Fruit fly (Drosophila melanogaster) whole organism, embryonic: ENCODE data around the gene RpL8.

Experiments
- Abd-B ChIP-seq: fragments of 200-800 bp; sonication (Bioruptor generic); optimal IDR thresholded peaks from 2 replicates; lab custom pipeline; 2018; ENCODE audit warnings: missing biosample characterization, mild to moderate bottlenecking, missing genetic modification characterization, moderate library complexity
- Asciz ChIP-seq: fragments of 200-800 bp; sonication (Bioruptor generic); optimal IDR thresholded peaks from 2 replicates; lab custom pipeline; 2017; ENCODE audit warnings: missing biosample characterization, mild to moderate bottlenecking, missing genetic modification characterization, missing genetic modification reagents
- Atf-2 ChIP-seq: fragments of 200-800 bp; sonication (Bioruptor generic); optimal IDR thresholded peaks from 2 replicates; lab custom pipeline; 2016; ENCODE audit warnings: missing biosample characterization, missing genetic modification characterization
- BEAF-32 ChIP-seq: fragments of 200-800 bp; sonication (Bioruptor generic); optimal IDR thresholded peaks from 3 replicates; lab custom pipeline; 2017; ENCODE audit warnings: missing biosample characterization, missing genetic modification characterization, mild to moderate bottlenecking, moderate library complexity, missing genetic modification reagents
- Bgb ChIP-seq: fragments of 200-800 bp; sonication (Bioruptor generic); IDR thresholded peaks from 2 replicates; pipeline ENCODE4 v1.3.6; 2022; ENCODE audit warnings: missing biosample characterization, missing genetic modification characterization; ENCODE audit not compliant: partially characterized antibody
- BtbVII ChIP-seq: fragments of 200-800 bp; sonication (Bioruptor generic); optimal IDR thresholded peaks from 3 replicates; lab custom pipeline; 2017; ENCODE audit warnings: missing biosample characterization, mild to moderate bottlenecking, missing genetic modification characterization
- CG12942 ChIP-seq: fragments of 200-800 bp; sonication (Bioruptor generic); optimal IDR thresholded peaks from 3 replicates; lab custom pipeline; 2016; ENCODE audit warnings: missing biosample characterization, missing genetic modification characterization
- CG1603 ChIP-seq: fragments of 200-800 bp; sonication (Bioruptor generic); optimal IDR thresholded peaks from 2 replicates; lab custom pipeline; 2019; ENCODE audit warnings: missing biosample characterization, mild to moderate bottlenecking, missing genetic modification characterization, moderate library complexity
- CG16779 ChIP-seq: fragments of 200-800 bp; sonication (Bioruptor generic); IDR thresholded peaks from 2 replicates; pipeline ENCODE4 v1.3.6; 2022; ENCODE audit warnings: missing biosample characterization, missing genetic modification characterization
- CG17568 ChIP-seq: fragments of 200-800 bp; sonication (Bioruptor generic); optimal IDR thresholded peaks from 2 replicates; lab custom pipeline; 2018; ENCODE audit warnings: missing biosample characterization, mild to moderate bottlenecking, missing genetic modification characterization, moderate library complexity
- CG17612 ChIP-seq: fragments of 200-800 bp; sonication (Bioruptor generic); IDR thresholded peaks from 2 replicates; pipeline ENCODE4 v1.3.6; 2022; ENCODE audit warnings: missing biosample characterization, missing genetic modification characterization
- CG18476 ChIP-seq: fragments of 200-800 bp; sonication (Bioruptor generic); optimal IDR thresholded peaks from 2 replicates; lab custom pipeline; 2016; ENCODE audit warnings: missing biosample characterization, mild to moderate bottlenecking, missing genetic modification characterization
- CG2129 ChIP-seq: fragments of 200-800 bp; sonication (Bioruptor generic); IDR thresholded peaks from 2 replicates; pipeline ENCODE4 v1.3.6; 2022; ENCODE audit warnings: missing biosample characterization, missing genetic modification characterization; ENCODE audit not compliant: partially characterized antibody
- CG2889 ChIP-seq: fragments of 200-800 bp; sonication (Bioruptor generic); IDR thresholded peaks from 3 replicates; pipeline ENCODE4 v1.3.6; 2022; ENCODE audit warnings: missing biosample characterization, missing genetic modification characterization
- CG4707 ChIP-seq: fragments of 200-800 bp; sonication (Bioruptor generic); optimal IDR thresholded peaks from 2 replicates; lab custom pipeline; 2018; ENCODE audit warnings: missing biosample characterization, mild to moderate bottlenecking, missing genetic modification characterization, moderate library complexity
- CG5180 ChIP-seq: fragments of 200-800 bp; sonication (Bioruptor generic); optimal IDR thresholded peaks from 3 replicates; lab custom pipeline; 2017; ENCODE audit warnings: missing biosample characterization, missing genetic modification characterization, mild to moderate bottlenecking, moderate library complexity, missing genetic modification reagents
- CG6254 ChIP-seq: fragments of 200-800 bp; sonication (Bioruptor generic); optimal IDR thresholded peaks from 3 replicates; lab custom pipeline; 2017; ENCODE audit warnings: mild to moderate bottlenecking, missing biosample characterization, missing genetic modification reagents, missing genetic modification characterization
- CG6683 ChIP-seq: fragments of 200-800 bp; sonication (Bioruptor generic); optimal IDR thresholded peaks from 2 replicates; lab custom pipeline; 2017; ENCODE audit warnings: missing biosample characterization, mild to moderate bottlenecking, missing genetic modification characterization, missing genetic modification reagents
- CG6854 ChIP-seq: fragments of 200-800 bp; sonication (Bioruptor generic); optimal IDR thresholded peaks from 3 replicates; lab custom pipeline; 2017; ENCODE audit warnings: missing biosample characterization, mild to moderate bottlenecking, missing genetic modification characterization
- CG8478 ChIP-seq: fragments of >200 bp; optimal IDR thresholded peaks from 2 replicates; lab custom pipeline; 2018
- CrebB ChIP-seq: fragments of 200-800 bp; sonication (Bioruptor generic); optimal IDR thresholded peaks from 3 replicates; lab custom pipeline; 2018; ENCODE audit warnings: missing biosample characterization, mild to moderate bottlenecking, missing genetic modification characterization
- Drgx ChIP-seq: fragments of 200-800 bp; sonication (Bioruptor generic); IDR thresholded peaks from 2 replicates; pipeline ENCODE4 v1.3.6; 2022; ENCODE audit warnings: missing biosample characterization, missing genetic modification characterization
- Hr3 ChIP-seq: fragments of 200-800 bp; sonication (Bioruptor generic); optimal IDR thresholded peaks from 3 replicates; lab custom pipeline; 2016; ENCODE audit warnings: missing biosample characterization, missing genetic modification characterization
- PHDP ChIP-seq: fragments of 200-800 bp; sonication (Bioruptor generic); optimal IDR thresholded peaks from 3 replicates; lab custom pipeline; 2018; ENCODE audit warnings: missing biosample characterization, mild to moderate bottlenecking, missing genetic modification characterization, moderate library complexity
- ara ChIP-seq: fragments of 200-800 bp; sonication (Bioruptor generic); IDR thresholded peaks from 2 replicates; pipeline ENCODE4 v1.3.6; 2022; ENCODE audit warnings: missing biosample characterization, missing genetic modification characterization
- bcd ChIP-seq: fragments of 200-800 bp; sonication (Bioruptor generic); optimal IDR thresholded peaks from 2 replicates; lab custom pipeline; 2017; ENCODE audit warnings: missing biosample characterization, mild to moderate bottlenecking, missing genetic modification characterization
- bowl ChIP-seq: fragments of 200-800 bp; sonication (Bioruptor generic); IDR thresholded peaks from 2 replicates; pipeline ENCODE4 v1.3.6; 2022; ENCODE audit warnings: missing biosample characterization, missing genetic modification characterization
- bsh ChIP-seq, 2 experiments: fragments of 200-800 bp; sonication (Bioruptor generic); optimal IDR thresholded peaks; 2 replicates each; lab custom pipeline; 2017 to 2018; ENCODE audit warnings: mild to moderate bottlenecking in 2 of 2, missing biosample characterization in 2 of 2, missing genetic modification characterization in 2 of 2, moderate library complexity in 1 of 2
- chinmo ChIP-seq: fragments of 200-800 bp; sonication (Bioruptor generic); IDR thresholded peaks from 4 replicates; pipeline ENCODE4 v1.3.6; 2022; ENCODE audit warnings: missing biosample characterization, missing genetic modification characterization; ENCODE audit not compliant: partially characterized antibody
- crol ChIP-seq: fragments of 200-800 bp; sonication (Bioruptor generic); IDR thresholded peaks from 2 replicates; pipeline ENCODE4 v1.3.6; 2022; ENCODE audit warnings: missing biosample characterization, missing genetic modification characterization
- dpn ChIP-seq, 2 experiments: fragments of 200-800 bp; sonication (Bioruptor generic); optimal IDR thresholded peaks; 3 replicates each; lab custom pipeline; 2016; ENCODE audit warnings: missing biosample characterization in 2 of 2, missing genetic modification characterization in 2 of 2
- gcm ChIP-seq: fragments of 200-800 bp; sonication (Bioruptor generic); optimal IDR thresholded peaks from 2 replicates; lab custom pipeline; 2019; ENCODE audit warnings: missing biosample characterization, mild to moderate bottlenecking, missing genetic modification characterization, moderate library complexity
- gro ChIP-seq: fragments of 200-800 bp; sonication (Bioruptor generic); optimal IDR thresholded peaks from 2 replicates; lab custom pipeline; 2016; ENCODE audit warnings: missing biosample characterization, missing genetic modification characterization
- gt ChIP-seq: fragments of 200-800 bp; sonication (Bioruptor generic); IDR thresholded peaks from 2 replicates; pipeline ENCODE4 v1.3.6; 2022; ENCODE audit warnings: missing biosample characterization, missing genetic modification characterization
- hb ChIP-seq: fragments of 200-800 bp; sonication (Bioruptor generic); IDR thresholded peaks from 3 replicates; pipeline ENCODE4 v1.3.6; 2022; ENCODE audit warnings: missing biosample characterization, missing genetic modification characterization; ENCODE audit not compliant: partially characterized antibody
- hbn ChIP-seq: fragments of 200-800 bp; sonication (Bioruptor generic); IDR thresholded peaks from 2 replicates; pipeline ENCODE4 v1.3.6; 2022; ENCODE audit warnings: missing biosample characterization, missing genetic modification characterization; ENCODE audit not compliant: partially characterized antibody
- ind ChIP-seq: fragments of 200-800 bp; sonication (Bioruptor generic); optimal IDR thresholded peaks from 3 replicates; lab custom pipeline; 2016; ENCODE audit warnings: missing biosample characterization, missing genetic modification characterization
- inv ChIP-seq: fragments of 200-800 bp; sonication (Bioruptor generic); IDR thresholded peaks from 2 replicates; pipeline ENCODE4 v1.3.6; 2022; ENCODE audit warnings: missing biosample characterization, missing genetic modification characterization; ENCODE audit not compliant: partially characterized antibody
- ken ChIP-seq: fragments of 200-800 bp; sonication (Bioruptor generic); IDR thresholded peaks from 3 replicates; pipeline ENCODE4 v1.3.6; 2022; ENCODE audit warnings: missing biosample characterization, missing genetic modification characterization
- klu ChIP-seq: fragments of 200-800 bp; sonication (Bioruptor generic); IDR thresholded peaks from 2 replicates; pipeline ENCODE4 v1.3.6; 2022; ENCODE audit warnings: missing biosample characterization, missing genetic modification characterization
- nom ChIP-seq: fragments of 200-800 bp; sonication (Bioruptor generic); optimal IDR thresholded peaks from 2 replicates; lab custom pipeline; 2017; ENCODE audit warnings: missing biosample characterization, missing genetic modification characterization, mild to moderate bottlenecking, moderate library complexity, missing genetic modification reagents
- odd ChIP-seq: fragments of 200-800 bp; sonication (Bioruptor generic); optimal IDR thresholded peaks from 2 replicates; lab custom pipeline; 2017; ENCODE audit warnings: missing biosample characterization, mild to moderate bottlenecking, missing genetic modification characterization
- org-1 ChIP-seq: fragments of 200-800 bp; sonication (Bioruptor generic); optimal IDR thresholded peaks from 2 replicates; lab custom pipeline; 2017; ENCODE audit warnings: missing biosample characterization, missing genetic modification characterization
- pan ChIP-seq, 4 experiments: fragments of >200 bp in 3 of 4; fragments of 200-800 bp in 1 of 4; sonication (Bioruptor generic) in 1 of 4; optimal IDR thresholded peaks in 3 of 4; IDR thresholded peaks in 1 of 4; 2 replicates each; pipeline versions ENCODE4 v1.3.6 to Lab custom; 2017 to 2022; ENCODE audit warnings: missing biosample characterization in 2 of 4, missing genetic modification characterization in 2 of 4, mixed read lengths in 1 of 4
- so ChIP-seq: fragments of 200-800 bp; sonication (Bioruptor generic); IDR thresholded peaks from 3 replicates; pipeline ENCODE4 v1.3.6; 2022; ENCODE audit warnings: missing biosample characterization, missing genetic modification characterization
- unpg ChIP-seq: fragments of 200-800 bp; sonication (Bioruptor generic); optimal IDR thresholded peaks from 3 replicates; lab custom pipeline; 2018; ENCODE audit warnings: missing biosample characterization, mild to moderate bottlenecking, missing genetic modification characterization, moderate library complexity
- zen2 ChIP-seq: fragments of 200-800 bp; sonication (Bioruptor generic); IDR thresholded peaks from 3 replicates; pipeline ENCODE4 v1.3.6; 2022; ENCODE audit warnings: missing biosample characterization, missing genetic modification characterization; ENCODE audit not compliant: partially characterized antibody

RpL8 gene

DNA sequence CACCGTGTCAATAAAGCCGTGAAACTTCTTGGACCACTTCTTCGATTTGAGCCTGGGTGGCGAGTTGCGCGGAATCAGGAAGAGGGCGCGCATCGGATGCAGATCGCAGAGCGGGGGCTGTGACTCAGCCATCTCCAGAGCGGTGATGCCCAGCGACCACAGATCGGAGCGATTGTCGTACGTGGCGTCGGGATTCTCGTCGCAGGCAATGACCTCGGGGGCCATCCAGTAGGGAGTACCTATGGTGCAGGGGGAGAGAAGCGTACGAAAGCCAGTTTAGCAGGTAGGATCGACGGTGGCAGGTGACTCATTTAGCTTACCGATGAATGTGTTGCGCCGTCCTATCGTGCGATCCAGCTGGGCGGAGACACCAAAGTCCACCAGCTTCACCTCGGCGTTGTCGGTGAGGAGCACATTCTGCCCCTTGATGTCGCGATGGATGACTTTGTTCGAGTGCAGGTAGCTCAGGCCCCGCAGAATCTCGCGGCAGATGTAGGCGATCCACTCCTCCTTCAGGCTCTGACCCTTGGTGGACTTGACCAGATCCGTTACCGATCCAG, 20.1 kb upstream of the RpL8 start (continued):
- TF ChIP-seq CG12942: no peak
- no peak for TF ChIP-seq CG17612 (GFP tag; lab: Robert Waterston, UW)
- no peak for TF ChIP-seq PHDP (tag; lab: Kevin White, UChicago)
- TF ChIP-seq Hr3 (GFP tag; lab: Kevin White, UChicago): no peak
- TF ChIP-seq CG6683 (GFP tag; lab: Kevin White, UChicago): no peak
- no peak for TF ChIP-seq BEAF-32 (GFP tag; lab: Kevin White, UChicago)
- TF ChIP-seq CG2889: 0 out of 3 replicates have a peak, but pooled peaks have one; percentile 12
- peak; percentile 67 for TF ChIP-seq CG8478 (lab: Kevin White, UChicago)

DNA sequence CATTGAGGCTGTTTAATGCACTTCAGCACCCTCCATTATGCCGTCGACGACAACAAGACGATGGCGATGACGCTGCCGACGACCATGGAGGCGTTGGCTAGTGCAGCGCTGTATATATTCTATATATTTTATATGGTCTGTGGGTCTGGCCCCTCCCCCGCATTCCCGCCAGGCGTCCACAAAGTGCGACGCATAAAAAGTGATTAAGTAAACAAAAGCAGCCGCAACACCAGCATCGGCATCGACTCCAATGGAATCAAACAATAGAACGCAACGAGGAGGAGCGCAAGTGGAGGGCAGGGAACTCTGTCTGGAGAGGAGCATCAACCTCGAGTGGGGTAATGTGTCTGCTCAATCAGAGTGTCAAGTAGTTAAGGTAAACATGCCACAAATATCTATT, 19.0 kb upstream of the RpL8 start:
- TF ChIP-seq crol (GFP tag; lab: Robert Waterston, UW) (peak; percentile 68), zen2 (no peak), Abd-B (GFP tag; lab: Kevin White, UChicago) (no peak), unpg (GFP tag; lab: Kevin White, UChicago) (no peak), chinmo (no peak), gro (no peak), CG16779 (GFP tag; lab: Robert Waterston, UW) (no peak), Bgb (no peak), hbn (no peak), nom (GFP tag; lab: Kevin White, UChicago) (peak; percentile 77), Asciz (GFP tag; lab: Kevin White, UChicago) (no peak), gcm (GFP tag; lab: Kevin White, UChicago) (peak; percentile 5), inv (GFP tag; lab: Robert Waterston, UW) (no peak), ken (GFP tag; lab: Robert Waterston, UW) (no peak), ind (no peak), CrebB (no peak), Atf-2 (GFP tag; lab: Kevin White, UChicago) (no peak), Drgx (GFP tag; lab: Robert Waterston, UW) (peak; percentile 10; the same call in 1 of the 2 replicates), BtbVII (no peak), so (GFP tag; lab: Robert Waterston, UW) (peak; percentile 10; the same call in 1 of the 3 replicates), pan (optimal IDR thresholded peaks at IDR 0.05; lab: Kevin White, UChicago) (no peak), pan (GFP tag; optimal IDR thresholded peaks at IDR 0.05 in 1 of 2, IDR thresholded peaks at IDR 0.05 in 1 of 2) (no peak), bsh (GFP tag; optimal IDR thresholded peaks at IDR 0.05; lab: Kevin White, UChicago) (peak in 1 of 2 experiments; percentile 32)

DNA sequence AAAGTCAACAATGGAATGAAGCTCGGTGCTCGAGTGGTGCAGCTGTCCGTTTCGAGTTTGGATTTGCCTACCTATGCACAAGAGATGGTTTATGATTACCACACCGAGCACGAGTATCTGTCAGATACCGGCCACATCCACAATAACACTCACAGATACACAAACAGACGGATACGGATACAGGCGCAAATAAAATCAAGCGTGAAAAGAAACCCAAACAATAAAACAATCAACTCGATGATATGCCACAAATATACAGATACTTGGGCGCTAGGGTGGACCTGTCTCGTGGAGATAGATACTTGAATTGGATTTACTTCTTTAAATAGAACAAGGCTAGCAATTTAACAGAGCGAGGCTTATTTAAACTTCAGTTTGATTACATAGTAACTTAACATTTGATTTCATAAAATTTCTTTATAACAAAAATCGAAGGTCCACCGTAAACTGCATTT, 17.0 kb upstream of the RpL8 start:
- TF ChIP-seq dpn (GFP tag; optimal IDR thresholded peaks at IDR 0.05; lab: Kevin White, UChicago) (peak; percentile 19 to 39), CG4707 (GFP tag; lab: Kevin White, UChicago) (peak; percentile 10), CG2889 (no peak), org-1 (GFP tag; lab: Kevin White, UChicago) (peak; percentile 3), CG6254 (GFP tag; lab: Kevin White, UChicago) (peak; percentile 57), crol (GFP tag; lab: Robert Waterston, UW) (no peak), ara (GFP tag; lab: Robert Waterston, UW) (no peak), CG18476 (GFP tag; lab: Kevin White, UChicago) (no peak), CG5180 (GFP tag; lab: Kevin White, UChicago) (no peak), BEAF-32 (GFP tag; lab: Kevin White, UChicago) (no peak), gcm (GFP tag; lab: Kevin White, UChicago) (peak; percentile 55), bowl (GFP tag; lab: Robert Waterston, UW) (no peak), klu (GFP tag; lab: Robert Waterston, UW) (no peak), CG2129 (no peak), CG6854 (GFP tag; lab: Kevin White, UChicago) (peak; percentile 4), CG17568 (no peak), bcd (no peak), hb (GFP tag; lab: Robert Waterston, UW) (no peak), nom (GFP tag; lab: Kevin White, UChicago) (peak; percentile 73), CG1603 (tag; lab: Kevin White, UChicago) (peak; percentile 58), CG6683 (GFP tag; lab: Kevin White, UChicago) (no peak), odd (GFP tag; lab: Kevin White, UChicago) (peak; percentile 52), gt (GFP tag; lab: Robert Waterston, UW) (no peak)
